Worm (Caenorhabditis elegans) whole organism, L3 larva: ENCODE results near the gene nhr-193.

Source experiments
- aly-2 ChIP-seq: fragments of 150-350 bp; optimal IDR thresholded peaks from 2 replicates; lab custom pipeline; 2014; ENCODE audit warnings: missing biosample characterization, missing genetic modification characterization
- ceh-16 ChIP-seq: sonication (generic microtip); optimal IDR thresholded peaks from 2 replicates; lab custom pipeline; 2017; ENCODE audit warnings: missing biosample characterization, missing genetic modification characterization
- fkh-2 ChIP-seq: fragments of 150-350 bp; optimal IDR thresholded peaks from 2 replicates; lab custom pipeline; 2014; ENCODE audit warnings: missing biosample characterization, missing genetic modification reagents, missing genetic modification characterization
- lin-39 ChIP-seq: fragments of 150-350 bp; optimal IDR thresholded peaks from 2 replicates; lab custom pipeline; 2018; ENCODE audit warnings: missing biosample characterization, missing genetic modification reagents, missing genetic modification characterization
- nfya-1 ChIP-seq: sonication (generic microtip); optimal IDR thresholded peaks from 2 replicates; lab custom pipeline; 2017; ENCODE audit warnings: missing genetic modification characterization, mild to moderate bottlenecking, missing compliant biosample characterization, antibody characterized with exemption, moderate library complexity; ENCODE audit not compliant: insufficient read depth
- nhr-12 ChIP-seq: fragments of 150-350 bp; optimal IDR thresholded peaks from 2 replicates; lab custom pipeline; 2014; ENCODE audit warnings: missing biosample characterization, missing genetic modification characterization
- nhr-76 ChIP-seq: fragments of 150-350 bp; sonication (generic microtip); optimal IDR thresholded peaks from 5 replicates; lab custom pipeline; 2014; ENCODE audit warnings: missing biosample characterization, missing genetic modification characterization
- unc-62 ChIP-seq: fragments of 150-350 bp; sonication (generic microtip); optimal IDR thresholded peaks from 4 replicates; lab custom pipeline; 2014; ENCODE audit warnings: missing biosample characterization, missing genetic modification reagents, missing genetic modification characterization

- TF ChIP-seq lin-39 (no peak), nhr-76 (tag; lab: Kevin White, UChicago) (no peak), unc-62 (no peak), nfya-1 (tag; lab: Kevin White, UChicago) (no peak), nhr-12 (tag; lab: Kevin White, UChicago) (no peak), ceh-16 (tag; lab: Kevin White, UChicago) (no peak), fkh-2 (tag; lab: Kevin White, UChicago) (no peak), aly-2 (tag; lab: Kevin White, UChicago) (no peak)
Observed at ce11 chrV:16354675-16355074, 12.6 kb downstream of the nhr-193 start.
